Worm (Caenorhabditis elegans): Measurements from ENCODE around the gene T25B6.3.

T25B6.3 gene

ce11 chrX:9068075-9068474 lies 40.7 kb downstream of the T25B6.3 start (continued):
- peak; percentile 54 for TF ChIP-seq nhr-20 (tag; optimal IDR thresholded peaks at IDR 0.05)
- no peak for TF ChIP-seq nhr-76 (tag; optimal IDR thresholded peaks at IDR 0.05)
- peak in 1 of 2 experiments; percentile 26 for TF ChIP-seq efl-1 (optimal IDR thresholded peaks at IDR 0.05)
- no peak for TF ChIP-seq efl-1 (GFP tag; optimal IDR thresholded peaks at IDR 0.05 in 1 of 2)
- peak; percentile 91 for TF ChIP-seq blmp-1 (tag; optimal IDR thresholded peaks at IDR 0.05)
- no peak for TF ChIP-seq pag-3 (tag; optimal IDR thresholded peaks at IDR 0.05; ENCODE audit: borderline replicate concordance, insufficient read depth)
- peak; percentile 19 to 40 for TF ChIP-seq lin-35 (GFP tag; optimal IDR thresholded peaks at IDR 0.05)
- no peak for TF ChIP-seq unc-30 (tag; optimal IDR thresholded peaks at IDR 0.05)
- no peak for TF ChIP-seq mef-2 (tag; optimal IDR thresholded peaks at IDR 0.05)
- TF ChIP-seq hlh-4 (tag; optimal IDR thresholded peaks at IDR 0.05) = no peak
- peak; percentile 38 for TF ChIP-seq xbp-1 (tag; optimal IDR thresholded peaks at IDR 0.05)
- TF ChIP-seq ceh-8 (GFP tag; optimal IDR thresholded peaks at IDR 0.05) = no peak
- TF ChIP-seq sup-37 (GFP tag; optimal IDR thresholded peaks at IDR 0.05) = no peak
- peak; percentile 91 for TF ChIP-seq lin-14 (GFP tag; optimal IDR thresholded peaks at IDR 0.05)
- peak in 1 of 2 experiments; percentile 51 for TF ChIP-seq mdl-1 (tag; optimal IDR thresholded peaks at IDR 0.05)
- no peak for TF ChIP-seq aha-1 (tag; optimal IDR thresholded peaks at IDR 0.05)
- no peak for TF ChIP-seq hpl-2 (GFP tag; optimal IDR thresholded peaks at IDR 0.05)
- peak in 1 of 2 experiments; percentile 7 for TF ChIP-seq egl-27 (tag; optimal IDR thresholded peaks at IDR 0.05)
- TF ChIP-seq irx-1 (tag; optimal IDR thresholded peaks at IDR 0.05) = peak; percentile 45
- no peak for TF ChIP-seq lin-39 (tag; optimal IDR thresholded peaks at IDR 0.05)
- TF ChIP-seq unc-130 (tag; optimal IDR thresholded peaks at IDR 0.05) = no peak
- no peak for TF ChIP-seq skn-1 (tag; optimal IDR thresholded peaks at IDR 0.05)
- TF ChIP-seq nhr-85 (tag) = peak; percentile 67
- TF ChIP-seq ceh-63 (GFP tag; optimal IDR thresholded peaks at IDR 0.05) = no peak
- TF ChIP-seq rnt-1 (tag; optimal IDR thresholded peaks at IDR 0.05) = peak; percentile 71
- TF ChIP-seq F16B12.6 (tag; optimal IDR thresholded peaks at IDR 0.05) = no peak
- no peak for TF ChIP-seq nhr-84 (tag; optimal IDR thresholded peaks at IDR 0.05)
- TF ChIP-seq nhr-12 (tag; optimal IDR thresholded peaks at IDR 0.05) = no peak
- peak; percentile 13 for TF ChIP-seq nhr-90 (tag; optimal IDR thresholded peaks at IDR 0.05; ENCODE audit: poor library complexity)
- TF ChIP-seq efl-3 (GFP tag; optimal IDR thresholded peaks at IDR 0.05) = no peak
- TF ChIP-seq elt-2 (tag; optimal IDR thresholded peaks at IDR 0.05) = no peak
- TF ChIP-seq ceh-82 (tag; optimal IDR thresholded peaks at IDR 0.05) = peak in 2 of 3 experiments; percentile 11 to 45
- TF ChIP-seq sptf-1 (tag; optimal IDR thresholded peaks at IDR 0.05) = no peak
- TF ChIP-seq alr-1 (tag; optimal IDR thresholded peaks at IDR 0.05; ENCODE audit: borderline replicate concordance) = no peak
- peak; percentile 34 for TF ChIP-seq dsc-1 (tag; optimal IDR thresholded peaks at IDR 0.05)
- no peak for TF ChIP-seq unc-98 (GFP tag; IDR thresholded peaks at IDR 0.05)
- TF ChIP-seq dpl-1 (GFP tag; optimal IDR thresholded peaks at IDR 0.05) = peak in 1 of 3 experiments; percentile 17
- TF ChIP-seq ces-1 (GFP tag; optimal IDR thresholded peaks at IDR 0.05) = no peak
- no peak for TF ChIP-seq hlh-17 (GFP tag; optimal IDR thresholded peaks at IDR 0.05; ENCODE audit: borderline replicate concordance)
- TF ChIP-seq zip-4 (GFP tag; optimal IDR thresholded peaks at IDR 0.05) = no peak
- TF ChIP-seq nhr-28 (tag; optimal IDR thresholded peaks at IDR 0.05) = no peak
- no peak for TF ChIP-seq pax-3 (tag; optimal IDR thresholded peaks at IDR 0.05)
- TF ChIP-seq lir-3 (tag; optimal IDR thresholded peaks at IDR 0.05; ENCODE audit: poor library complexity) = no peak
- no peak for TF ChIP-seq fos-1 (tag; optimal IDR thresholded peaks at IDR 0.05)
